Fruit fly (Drosophila melanogaster) whole organism, embryonic: ENCODE data around the gene CG3984.

Experiments
- ATbp ChIP-seq: fragments of 200-800 bp; sonication (Bioruptor generic); optimal IDR thresholded peaks from 2 replicates; lab custom pipeline; 2017; ENCODE audit warnings: missing biosample characterization, mild to moderate bottlenecking, missing genetic modification characterization, missing genetic modification reagents
- CG10366 ChIP-seq: fragments of 200-800 bp; sonication (Bioruptor generic); IDR thresholded peaks from 2 replicates; pipeline ENCODE4 v1.3.6; 2022; ENCODE audit warnings: missing biosample characterization, missing genetic modification characterization
- CG11085 ChIP-seq: fragments of 200-800 bp; sonication (Bioruptor generic); IDR thresholded peaks from 2 replicates; pipeline ENCODE4 v1.3.6; 2022; ENCODE audit warnings: missing biosample characterization, missing genetic modification characterization
- CG11247 ChIP-seq: fragments of 200-800 bp; sonication (Bioruptor generic); IDR thresholded peaks from 2 replicates; pipeline ENCODE4 v1.3.6; 2022; ENCODE audit warnings: missing biosample characterization, missing genetic modification characterization
- CG12659 ChIP-seq: fragments of 200-800 bp; sonication (Bioruptor generic); optimal IDR thresholded peaks from 3 replicates; lab custom pipeline; 2017; ENCODE audit warnings: mild to moderate bottlenecking, missing biosample characterization, missing genetic modification reagents, missing genetic modification characterization
- CG14050 ChIP-seq: fragments of 200-800 bp; sonication (Bioruptor generic); IDR thresholded peaks from 3 replicates; pipeline ENCODE4 v1.3.6; 2022; ENCODE audit warnings: missing biosample characterization, missing genetic modification characterization
- CG14667 ChIP-seq: fragments of 200-800 bp; sonication (Bioruptor generic); IDR thresholded peaks from 2 replicates; pipeline ENCODE4 v1.3.6; 2022; ENCODE audit warnings: missing biosample characterization, missing genetic modification characterization
- CG15479 ChIP-seq: fragments of 200-800 bp; sonication (Bioruptor generic); optimal IDR thresholded peaks from 3 replicates; lab custom pipeline; 2019; ENCODE audit warnings: missing biosample characterization, mild to moderate bottlenecking, missing genetic modification characterization, moderate library complexity
- CG16779 ChIP-seq: fragments of 200-800 bp; sonication (Bioruptor generic); IDR thresholded peaks from 2 replicates; pipeline ENCODE4 v1.3.6; 2022; ENCODE audit warnings: missing biosample characterization, missing genetic modification characterization
- CG16863 ChIP-seq: fragments of 200-800 bp; sonication (Bioruptor generic); optimal IDR thresholded peaks from 3 replicates; lab custom pipeline; 2016; ENCODE audit warnings: missing biosample characterization, missing genetic modification characterization
- CG17328 ChIP-seq: fragments of 200-800 bp; sonication (Bioruptor generic); IDR thresholded peaks from 2 replicates; pipeline ENCODE4 v1.3.6; 2022; ENCODE audit warnings: missing biosample characterization, missing genetic modification characterization
- CG18262 ChIP-seq: fragments of 200-800 bp; optimal IDR thresholded peaks from 3 replicates; lab custom pipeline; 2019; ENCODE audit warnings: missing biosample characterization, mild to moderate bottlenecking, missing genetic modification characterization, moderate library complexity
- CG31224 ChIP-seq: fragments of 200-800 bp; sonication (Bioruptor generic); IDR thresholded peaks from 2 replicates; pipeline ENCODE4 v1.3.6; 2022; ENCODE audit warnings: missing biosample characterization, missing genetic modification characterization
- CG3995 ChIP-seq: fragments of 200-800 bp; sonication (Bioruptor generic); optimal IDR thresholded peaks from 3 replicates; lab custom pipeline; 2016; ENCODE audit warnings: missing biosample characterization, missing genetic modification characterization
- CG4707 ChIP-seq: fragments of 200-800 bp; sonication (Bioruptor generic); optimal IDR thresholded peaks from 2 replicates; lab custom pipeline; 2018; ENCODE audit warnings: missing biosample characterization, mild to moderate bottlenecking, missing genetic modification characterization, moderate library complexity
- CG4820 ChIP-seq: fragments of 200-800 bp; sonication (Bioruptor generic); optimal IDR thresholded peaks from 3 replicates; lab custom pipeline; 2016; ENCODE audit warnings: missing biosample characterization, missing genetic modification characterization
- CG8290 ChIP-seq, 3 experiments: fragments of 200-800 bp; sonication (Bioruptor generic); optimal IDR thresholded peaks; 2 replicates each; lab custom pipeline; 2016 to 2019; ENCODE audit warnings: missing biosample characterization in 3 of 3, missing genetic modification characterization in 3 of 3, mild to moderate bottlenecking in 2 of 3, moderate library complexity in 1 of 3
- CG9817 ChIP-seq: fragments of 200-800 bp; sonication (Bioruptor generic); optimal IDR thresholded peaks from 2 replicates; lab custom pipeline; 2018; ENCODE audit warnings: missing biosample characterization, mild to moderate bottlenecking, missing genetic modification characterization, moderate library complexity
- CHES-1-like ChIP-seq: fragments of 200-800 bp; sonication (Bioruptor generic); optimal IDR thresholded peaks from 2 replicates; lab custom pipeline; 2016; ENCODE audit warnings: missing biosample characterization, missing genetic modification characterization
- CrebB ChIP-seq: fragments of 200-800 bp; sonication (Bioruptor generic); optimal IDR thresholded peaks from 3 replicates; lab custom pipeline; 2018; ENCODE audit warnings: missing biosample characterization, mild to moderate bottlenecking, missing genetic modification characterization
- Deaf1 ChIP-seq: fragments of 200-800 bp; optimal IDR thresholded peaks from 3 replicates; lab custom pipeline; 2019; ENCODE audit warnings: missing biosample characterization, mild to moderate bottlenecking, missing genetic modification characterization, moderate library complexity
- Dip3 ChIP-seq: fragments of 200-800 bp; sonication (Bioruptor generic); optimal IDR thresholded peaks from 3 replicates; lab custom pipeline; 2016; ENCODE audit warnings: missing biosample characterization, missing genetic modification characterization
- Dll ChIP-seq: fragments of 200-800 bp; sonication (Bioruptor generic); IDR thresholded peaks from 4 replicates; pipeline ENCODE4 v1.3.6; 2022; ENCODE audit warnings: missing biosample characterization, missing genetic modification characterization; ENCODE audit not compliant: partially characterized antibody
- Fer3 ChIP-seq: fragments of 200-800 bp; sonication (Bioruptor generic); optimal IDR thresholded peaks from 2 replicates; lab custom pipeline; 2018; ENCODE audit warnings: missing biosample characterization, mild to moderate bottlenecking, missing genetic modification characterization, moderate library complexity
- HLHmδ ChIP-seq: fragments of 200-800 bp; sonication (Bioruptor generic); optimal IDR thresholded peaks from 2 replicates; lab custom pipeline; 2018; ENCODE audit warnings: missing biosample characterization, mild to moderate bottlenecking, missing genetic modification characterization, moderate library complexity
- Max ChIP-seq: fragments of 200-800 bp; sonication (Bioruptor generic); optimal IDR thresholded peaks from 2 replicates; lab custom pipeline; 2016; ENCODE audit warnings: missing biosample characterization, mild to moderate bottlenecking, missing genetic modification characterization
- Meics ChIP-seq: fragments of 200-800 bp; sonication (Bioruptor generic); optimal IDR thresholded peaks from 2 replicates; lab custom pipeline; 2017; ENCODE audit warnings: missing biosample characterization, mild to moderate bottlenecking, missing genetic modification characterization
- Spps ChIP-seq: fragments of 200-800 bp; sonication (Bioruptor generic); optimal IDR thresholded peaks from 2 replicates; lab custom pipeline; 2018; ENCODE audit warnings: missing biosample characterization, mild to moderate bottlenecking, missing genetic modification characterization
- abd-A ChIP-seq: fragments of 200-800 bp; sonication (Bioruptor generic); optimal IDR thresholded peaks from 3 replicates; lab custom pipeline; 2019; ENCODE audit warnings: missing biosample characterization, mild to moderate bottlenecking, missing genetic modification characterization, moderate library complexity
- bbx ChIP-seq: fragments of 200-800 bp; sonication (Bioruptor generic); IDR thresholded peaks from 2 replicates; pipeline ENCODE4 v1.3.6; 2022; ENCODE audit warnings: missing biosample characterization, missing genetic modification characterization; ENCODE audit not compliant: partially characterized antibody
- crp ChIP-seq, 2 experiments: fragments of 200-800 bp; sonication (Bioruptor generic); optimal IDR thresholded peaks; 2 replicates in 1 of 2; 3 replicates in 1 of 2; lab custom pipeline; 2017; ENCODE audit warnings: missing biosample characterization in 2 of 2, missing genetic modification characterization in 2 of 2, mild to moderate bottlenecking in 1 of 2, moderate library complexity in 1 of 2
- dati ChIP-seq: fragments of 200-800 bp; sonication (Bioruptor generic); IDR thresholded peaks from 2 replicates; pipeline ENCODE4 v1.3.6; 2022; ENCODE audit warnings: missing biosample characterization, missing genetic modification characterization
- dpn ChIP-seq, 2 experiments: fragments of 200-800 bp; sonication (Bioruptor generic); optimal IDR thresholded peaks; 3 replicates each; lab custom pipeline; 2016; ENCODE audit warnings: missing biosample characterization in 2 of 2, missing genetic modification characterization in 2 of 2
- fu2 ChIP-seq: fragments of 200-800 bp; sonication (Bioruptor generic); optimal IDR thresholded peaks from 2 replicates; lab custom pipeline; 2016; ENCODE audit warnings: missing biosample characterization, missing genetic modification characterization
- grau ChIP-seq: fragments of 200-800 bp; optimal IDR thresholded peaks from 3 replicates; lab custom pipeline; 2019; ENCODE audit warnings: missing biosample characterization, mild to moderate bottlenecking, missing genetic modification characterization, moderate library complexity
- ham ChIP-seq: fragments of 200-800 bp; sonication (Bioruptor generic); IDR thresholded peaks from 2 replicates; pipeline ENCODE4 v1.3.6; 2022; ENCODE audit warnings: missing biosample characterization, missing genetic modification characterization
- hb ChIP-seq: fragments of 200-800 bp; sonication (Bioruptor generic); IDR thresholded peaks from 3 replicates; pipeline ENCODE4 v1.3.6; 2022; ENCODE audit warnings: missing biosample characterization, missing genetic modification characterization; ENCODE audit not compliant: partially characterized antibody
- insv ChIP-seq, 2 experiments: fragments of 200-800 bp; sonication (Bioruptor generic); optimal IDR thresholded peaks; 3 replicates each; lab custom pipeline; 2016 to 2018; ENCODE audit warnings: missing biosample characterization in 2 of 2, missing genetic modification characterization in 2 of 2
- lilli ChIP-seq: fragments of 200-800 bp; sonication (Bioruptor generic); optimal IDR thresholded peaks from 3 replicates; lab custom pipeline; 2016; ENCODE audit warnings: missing biosample characterization, missing genetic modification characterization
- lola ChIP-seq, 3 experiments: fragments of >200 bp in 2 of 3; fragments of 200-800 bp in 1 of 3; sonication (Bioruptor generic) in 1 of 3; optimal IDR thresholded peaks; 2 replicates each; lab custom pipeline; 2017 to 2019; ENCODE audit warnings: missing biosample characterization in 3 of 3, missing genetic modification characterization in 3 of 3, mild to moderate bottlenecking in 1 of 3, moderate library complexity in 1 of 3
- p53 ChIP-seq: fragments of 200-800 bp; sonication (Bioruptor generic); optimal IDR thresholded peaks from 2 replicates; lab custom pipeline; 2016; ENCODE audit warnings: missing biosample characterization, missing genetic modification characterization
- pb ChIP-seq: fragments of 200-800 bp; sonication (Bioruptor generic); optimal IDR thresholded peaks from 3 replicates; lab custom pipeline; 2016; ENCODE audit warnings: missing biosample characterization, missing genetic modification characterization
- peb ChIP-seq: fragments of 200-800 bp; sonication (Bioruptor generic); IDR thresholded peaks from 2 replicates; pipeline ENCODE4 v1.3.6; 2022; ENCODE audit warnings: missing biosample characterization, missing genetic modification characterization
- prd ChIP-seq, 3 experiments: fragments of >200 bp in 2 of 3; fragments of 200-800 bp in 1 of 3; sonication (Bioruptor generic) in 1 of 3; optimal IDR thresholded peaks in 2 of 3; IDR thresholded peaks in 1 of 3; 2 replicates in 2 of 3; 3 replicates in 1 of 3; pipeline versions ENCODE4 v1.3.6 to Lab custom; 2017 to 2022; ENCODE audit warnings: missing biosample characterization in 1 of 3, missing genetic modification characterization in 1 of 3
- seq ChIP-seq: fragments of 200-800 bp; sonication (Bioruptor generic); IDR thresholded peaks from 2 replicates; pipeline ENCODE4 v1.3.6; 2022; ENCODE audit warnings: missing biosample characterization, missing genetic modification characterization
- sima ChIP-seq: fragments of 200-800 bp; sonication (Bioruptor generic); optimal IDR thresholded peaks from 2 replicates; lab custom pipeline; 2016; ENCODE audit warnings: missing biosample characterization, missing genetic modification characterization
- toy ChIP-seq: fragments of 200-800 bp; sonication (Bioruptor generic); IDR thresholded peaks from 2 replicates; pipeline ENCODE4 v1.3.6; 2022; ENCODE audit warnings: missing biosample characterization, missing genetic modification characterization
- ttk ChIP-seq: fragments of 200-800 bp; sonication (Bioruptor generic); IDR thresholded peaks from 2 replicates; pipeline ENCODE4 v2.1.2; 2022; ENCODE audit warnings: missing biosample characterization, missing genetic modification characterization
- usp ChIP-seq: fragments of >200 bp; optimal IDR thresholded peaks from 2 replicates; lab custom pipeline; 2017; ENCODE audit warnings: missing biosample characterization, missing genetic modification characterization

The CG3984 gene

dm6 chr3R:15145491-15145890 lies 8.5 kb downstream of the CG3984 start (continued):
- TF ChIP-seq prd (optimal IDR thresholded peaks at IDR 0.05; lab: Kevin White, UChicago): no peak
- peak; percentile 62; the same call in 1 of the 3 replicates for TF ChIP-seq prd (GFP tag; IDR thresholded peaks at IDR 0.05; lab: Robert Waterston, UW)
- no peak for TF ChIP-seq fu2 (GFP tag; lab: Kevin White, UChicago)
- TF ChIP-seq CG18262 (tag; lab: Kevin White, UChicago): peak; percentile 77
- TF ChIP-seq Fer3 (tag; lab: Kevin White, UChicago): peak; percentile 13
- TF ChIP-seq CG16863 (GFP tag; lab: Kevin White, UChicago): no peak
- no peak for TF ChIP-seq Spps (tag; lab: Kevin White, UChicago)
- TF ChIP-seq lilli (GFP tag; lab: Kevin White, UChicago): peak; percentile 39
- peak; percentile 61 for TF ChIP-seq CG10366 (GFP tag; lab: Robert Waterston, UW)
- no peak for TF ChIP-seq insv (GFP tag; optimal IDR thresholded peaks at IDR 0.05; lab: Kevin White, UChicago)
- TF ChIP-seq Max (GFP tag; lab: Kevin White, UChicago): no peak
- TF ChIP-seq CG9817 (tag; lab: Kevin White, UChicago): peak; percentile 24
- TF ChIP-seq CG11247 (GFP tag; lab: Robert Waterston, UW): peak; percentile 63; the same call in 1 of the 2 replicates
- TF ChIP-seq Meics: peak; percentile 57
- TF ChIP-seq CHES-1-like: no peak
- TF ChIP-seq p53 (GFP tag; lab: Kevin White, UChicago): no peak
- no peak for TF ChIP-seq Dip3 (GFP tag; lab: Kevin White, UChicago)
- TF ChIP-seq ham (GFP tag; lab: Robert Waterston, UW): no peak
- TF ChIP-seq dpn (GFP tag; optimal IDR thresholded peaks at IDR 0.05; lab: Kevin White, UChicago): peak; percentile 25 to 45
- TF ChIP-seq ATbp (GFP tag; lab: Kevin White, UChicago): peak; percentile 52
- TF ChIP-seq pb (GFP tag; lab: Kevin White, UChicago): no peak
- 0 out of 2 replicates have a peak, but pooled peaks have one; percentile 44 for TF ChIP-seq CG17328
- peak; percentile 27 for TF ChIP-seq CrebB
- TF ChIP-seq seq (GFP tag; lab: Robert Waterston, UW): no peak; the same call in 1 of the 2 replicates
- TF ChIP-seq HLHmδ (GFP tag; lab: Kevin White, UChicago): no peak
- no peak for TF ChIP-seq CG4820
- TF ChIP-seq usp (GFP tag; lab: Kevin White, UChicago): no peak
- TF ChIP-seq CG15479: peak; percentile 40
- peak; percentile 52; the same call in 1 of the 2 replicates for TF ChIP-seq CG14667
- TF ChIP-seq lola (GFP tag; optimal IDR thresholded peaks at IDR 0.05; lab: Kevin White, UChicago): peak in 1 of 3 experiments; percentile 30
- TF ChIP-seq CG11085 (GFP tag; lab: Robert Waterston, UW): no peak
- TF ChIP-seq CG12659 (GFP tag; lab: Kevin White, UChicago): peak; percentile 34
- no peak for TF ChIP-seq CG31224 (GFP tag; lab: Robert Waterston, UW)
- no peak for TF ChIP-seq abd-A (tag; lab: Kevin White, UChicago)
- no peak for TF ChIP-seq CG8290 (GFP tag; optimal IDR thresholded peaks at IDR 0.05; lab: Kevin White, UChicago)
- TF ChIP-seq CG8290 (tag; optimal IDR thresholded peaks at IDR 0.05; lab: Kevin White, UChicago): no peak
- TF ChIP-seq grau (tag; lab: Kevin White, UChicago): peak; percentile 52
- TF ChIP-seq peb: peak; percentile 37; the same call in 1 of the 2 replicates
- TF ChIP-seq hb (GFP tag; lab: Robert Waterston, UW): no peak
- TF ChIP-seq bbx (GFP tag; lab: Robert Waterston, UW): no peak
- TF ChIP-seq CG14050: peak; percentile 51; the same call in 1 of the 3 replicates
- TF ChIP-seq toy (GFP tag; lab: Robert Waterston, UW): no peak
- TF ChIP-seq ttk (GFP tag; lab: Robert Waterston, UW): peak; percentile 49; the same call in 1 of the 2 replicates
- TF ChIP-seq CG3995: no peak
- 0 out of 2 replicates have a peak, but pooled peaks have one; percentile 4 for TF ChIP-seq dati (GFP tag; lab: Robert Waterston, UW)
- TF ChIP-seq CG4707: no peak
- TF ChIP-seq CG16779 (GFP tag; lab: Robert Waterston, UW): no peak
- TF ChIP-seq crp (GFP tag; optimal IDR thresholded peaks at IDR 0.05; lab: Kevin White, UChicago): no peak
- TF ChIP-seq Dll (GFP tag; lab: Robert Waterston, UW): no peak
- TF ChIP-seq Deaf1 (tag; lab: Kevin White, UChicago): no peak
- no peak for TF ChIP-seq sima (GFP tag; lab: Kevin White, UChicago)
